Fruit fly (Drosophila melanogaster) whole organism, adult: Measurements from ENCODE around the gene CG14646.

Experiments
- CG11617 ChIP-seq: fragments of 200-800 bp; sonication (Bioruptor generic); optimal IDR thresholded peaks from 2 replicates; lab custom pipeline; 2017; ENCODE audit warnings: mild to moderate bottlenecking, missing biosample characterization, missing genetic modification reagents, missing genetic modification characterization
- CG12768 ChIP-seq: fragments of 200-800 bp; sonication (Bioruptor generic); optimal IDR thresholded peaks from 2 replicates; lab custom pipeline; 2017; ENCODE audit warnings: missing biosample characterization, missing genetic modification characterization, mild to moderate bottlenecking, moderate library complexity, missing genetic modification reagents
- CG14711 ChIP-seq: fragments of 200-800 bp; sonication (Bioruptor generic); optimal IDR thresholded peaks from 2 replicates; lab custom pipeline; 2018; ENCODE audit warnings: missing biosample characterization, mild to moderate bottlenecking, missing genetic modification characterization, moderate library complexity
- CG1620 ChIP-seq: fragments of 200-800 bp; sonication (Bioruptor generic); optimal IDR thresholded peaks from 2 replicates; lab custom pipeline; 2016; ENCODE audit warnings: missing biosample characterization, missing genetic modification characterization
- CG33017 ChIP-seq: fragments of 200-800 bp; sonication (Bioruptor generic); optimal IDR thresholded peaks from 2 replicates; lab custom pipeline; 2018; ENCODE audit warnings: missing biosample characterization, mild to moderate bottlenecking, missing genetic modification characterization, moderate library complexity
- CG5204 ChIP-seq: fragments of 200-800 bp; sonication (Bioruptor generic); optimal IDR thresholded peaks from 2 replicates; lab custom pipeline; 2016; ENCODE audit warnings: missing biosample characterization, missing genetic modification characterization
- CG7045 ChIP-seq: fragments of 200-800 bp; sonication (Bioruptor generic); optimal IDR thresholded peaks from 2 replicates; lab custom pipeline; 2017; ENCODE audit warnings: missing biosample characterization, mild to moderate bottlenecking, missing genetic modification characterization
- CG7101 ChIP-seq: fragments of 200-800 bp; sonication (Bioruptor generic); optimal IDR thresholded peaks from 2 replicates; lab custom pipeline; 2018; ENCODE audit warnings: missing biosample characterization, mild to moderate bottlenecking, missing genetic modification characterization, moderate library complexity
- Clk ChIP-seq: fragments of 200-800 bp; sonication (Bioruptor generic); optimal IDR thresholded peaks from 2 replicates; lab custom pipeline; 2017; ENCODE audit warnings: missing biosample characterization, missing genetic modification characterization
- Crg-1 ChIP-seq: fragments of 200-800 bp; sonication (Bioruptor generic); optimal IDR thresholded peaks from 2 replicates; lab custom pipeline; 2016; ENCODE audit warnings: missing biosample characterization, missing genetic modification characterization
- Hr96 ChIP-seq: fragments of 200-800 bp; sonication (Bioruptor generic); optimal IDR thresholded peaks from 2 replicates; lab custom pipeline; 2016; ENCODE audit warnings: missing biosample characterization, missing genetic modification characterization
- Mnt ChIP-seq: fragments of 200-800 bp; sonication (Bioruptor generic); optimal IDR thresholded peaks from 2 replicates; lab custom pipeline; 2016; ENCODE audit warnings: missing biosample characterization, mild to moderate bottlenecking, missing genetic modification characterization
- bab1 ChIP-seq: fragments of 200-800 bp; sonication (Bioruptor generic); optimal IDR thresholded peaks from 3 replicates; lab custom pipeline; 2019; ENCODE audit warnings: missing biosample characterization, mild to moderate bottlenecking, missing genetic modification characterization, moderate library complexity
- cic ChIP-seq: fragments of 200-800 bp; sonication (Bioruptor generic); optimal IDR thresholded peaks from 2 replicates; lab custom pipeline; 2017; ENCODE audit warnings: missing biosample characterization, mild to moderate bottlenecking, missing genetic modification characterization, moderate library complexity
- cnc ChIP-seq, 2 experiments: fragments of >200 bp; optimal IDR thresholded peaks; 2 replicates each; lab custom pipeline; 2017
- kay ChIP-seq: fragments of 200-800 bp; sonication (Bioruptor generic); peaks from one replicate; lab custom pipeline; 2016; ENCODE audit warnings: missing biosample characterization, missing genetic modification characterization, borderline replicate concordance
- ovo ChIP-seq: fragments of 200-800 bp; sonication (Bioruptor generic); optimal IDR thresholded peaks from 2 replicates; lab custom pipeline; 2016; ENCODE audit warnings: missing biosample characterization, missing genetic modification characterization
- pad ChIP-seq: fragments of 200-800 bp; sonication (Bioruptor generic); optimal IDR thresholded peaks from 3 replicates; lab custom pipeline; 2017; ENCODE audit warnings: missing biosample characterization, missing genetic modification characterization, mild to moderate bottlenecking, moderate library complexity, missing genetic modification reagents
- tj ChIP-seq: fragments of 200-800 bp; sonication (Bioruptor generic); optimal IDR thresholded peaks from 3 replicates; lab custom pipeline; 2017; ENCODE audit warnings: missing biosample characterization, mild to moderate bottlenecking, missing genetic modification characterization, moderate library complexity
- toe ChIP-seq: fragments of 200-800 bp; sonication (Bioruptor generic); optimal IDR thresholded peaks from 2 replicates; lab custom pipeline; 2016; ENCODE audit warnings: missing biosample characterization, missing genetic modification characterization

The CG14646 gene

DNA sequence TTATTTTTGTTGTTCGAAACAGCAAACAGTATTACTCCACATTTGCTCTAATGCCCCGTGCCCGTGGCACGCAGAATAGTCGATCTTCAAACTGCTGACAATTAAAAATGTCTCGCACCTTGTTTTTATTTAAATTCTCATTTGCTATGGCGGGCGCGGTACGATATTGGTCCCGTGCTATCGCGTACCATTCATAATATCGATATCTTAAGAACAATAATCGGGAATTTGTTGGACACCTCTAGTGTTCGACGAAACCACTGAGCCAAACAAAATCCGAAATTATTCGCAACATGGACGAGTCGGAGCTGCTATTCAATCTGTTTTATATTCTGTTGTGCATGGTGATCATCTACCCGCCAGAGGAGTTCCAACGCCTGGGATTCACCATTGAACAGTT is at the start of gene CG14646:
CG14646 (plus strand) TSS at position 234 of the 400 bp plus-strand sequence.
- no peak for TF ChIP-seq CG7045 (GFP tag; lab: Kevin White, UChicago)
- peak; percentile 19 for TF ChIP-seq tj (GFP tag; lab: Kevin White, UChicago)
- TF ChIP-seq bab1 (GFP tag; lab: Kevin White, UChicago) = peak; percentile 41
- no peak for TF ChIP-seq CG7101 (tag; lab: Kevin White, UChicago)

DNA sequence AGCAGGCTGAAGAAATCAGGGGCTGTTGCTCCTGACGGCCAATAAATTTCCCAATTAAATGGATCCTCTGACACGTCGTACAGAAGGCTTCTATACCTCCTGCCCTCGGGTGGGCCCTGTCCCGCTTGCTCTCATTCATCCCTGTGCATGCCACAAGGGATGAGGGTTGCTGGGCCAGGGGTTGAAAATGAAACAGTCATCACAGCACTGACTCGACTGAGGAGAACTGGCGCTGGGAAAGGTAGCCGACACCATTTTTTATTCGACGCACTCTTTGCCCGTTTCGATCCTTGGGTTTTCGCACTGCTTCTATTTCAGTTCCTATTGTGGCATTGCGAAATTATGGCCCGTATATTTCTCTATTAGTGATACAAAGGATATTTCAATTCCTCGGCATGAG is 49.0 kb upstream of the CG14646 start:
- TF ChIP-seq cic (GFP tag; lab: Kevin White, UChicago) = no peak
- no peak for TF ChIP-seq CG14711 (tag; lab: Kevin White, UChicago)
- TF ChIP-seq ovo (GFP tag; lab: Kevin White, UChicago) = no peak
- no peak for TF ChIP-seq Clk (GFP tag; lab: Kevin White, UChicago)
- TF ChIP-seq cnc (optimal IDR thresholded peaks at IDR 0.05; lab: Kevin White, UChicago) = no peak
- no peak for TF ChIP-seq CG12768 (GFP tag; lab: Kevin White, UChicago)
- TF ChIP-seq Mnt (GFP tag; lab: Kevin White, UChicago) = no peak

DNA sequence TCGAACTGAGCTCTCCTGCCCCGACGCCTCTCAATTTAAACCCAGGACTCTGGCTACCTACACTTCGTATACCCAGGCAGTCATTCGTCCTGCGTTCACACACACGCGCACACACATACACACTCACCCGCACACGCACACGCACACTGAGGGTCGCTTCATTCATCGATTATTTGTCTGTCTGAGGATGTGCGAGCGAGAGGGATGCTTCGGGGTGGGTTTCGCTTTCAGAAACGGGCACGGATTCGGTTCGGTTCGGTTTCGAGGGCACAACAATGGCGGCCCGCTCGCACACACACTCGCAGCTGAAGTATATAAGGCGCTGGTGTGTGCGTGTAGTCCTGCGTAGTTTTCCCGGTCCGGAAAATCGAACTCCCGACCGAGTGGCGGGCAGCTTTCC is 43.5 kb upstream of the CG14646 start, which contains the start of gene hkb:
hkb (minus strand) TSS at position 11 of the 400 bp plus-strand sequence.
- TF ChIP-seq Hr96 (GFP tag; lab: Kevin White, UChicago) (no peak), CG14711 (tag; lab: Kevin White, UChicago) (no peak), bab1 (GFP tag; lab: Kevin White, UChicago) (no peak), CG12768 (GFP tag; lab: Kevin White, UChicago) (no peak), ovo (GFP tag; lab: Kevin White, UChicago) (no peak), CG7045 (GFP tag; lab: Kevin White, UChicago) (no peak), CG1620 (GFP tag; lab: Kevin White, UChicago) (no peak), Clk (GFP tag; lab: Kevin White, UChicago) (no peak), pad (GFP tag; lab: Kevin White, UChicago) (no peak), cic (GFP tag; lab: Kevin White, UChicago) (no peak), Crg-1 (GFP tag; lab: Kevin White, UChicago) (no peak), CG11617 (GFP tag; lab: Kevin White, UChicago) (no peak), toe (GFP tag; lab: Kevin White, UChicago) (no peak), tj (GFP tag; lab: Kevin White, UChicago) (no peak), CG5204 (GFP tag; lab: Kevin White, UChicago) (no peak), cnc (optimal IDR thresholded peaks at IDR 0.05; lab: Kevin White, UChicago) (no peak)

DNA sequence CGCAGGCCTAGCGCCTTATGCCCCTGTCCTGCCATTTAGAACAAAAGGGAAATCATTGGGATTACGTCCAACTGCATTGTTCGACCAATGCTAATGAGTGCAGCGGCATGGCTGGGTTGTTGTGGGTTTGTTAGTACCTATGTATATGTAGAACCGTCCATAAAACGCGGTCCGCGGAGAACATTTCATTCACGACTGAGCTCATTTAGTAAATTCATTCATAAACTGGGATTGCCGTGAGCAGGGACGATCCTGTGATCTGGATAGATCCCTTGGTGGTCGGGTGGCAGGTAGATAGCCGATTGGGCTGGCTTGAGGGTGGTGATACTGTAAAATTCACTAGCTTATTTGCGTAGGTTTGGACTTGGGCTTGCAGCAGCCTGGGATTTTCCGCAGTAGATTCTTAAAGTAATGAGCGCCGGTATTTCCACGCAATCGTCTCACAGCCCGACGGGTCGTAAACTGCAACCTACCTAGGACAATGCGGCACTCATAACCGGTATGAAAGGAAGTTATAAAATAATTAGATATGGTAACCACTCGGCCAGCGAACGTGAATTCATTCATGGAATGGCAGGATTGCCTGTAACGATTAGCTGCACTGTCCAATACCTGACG is 41.9 kb upstream of the CG14646 start:
- no peak for TF ChIP-seq bab1 (GFP tag; lab: Kevin White, UChicago)
- no peak for TF ChIP-seq kay (GFP tag; lab: Kevin White, UChicago)
- no peak for TF ChIP-seq CG1620 (GFP tag; lab: Kevin White, UChicago)

DNA sequence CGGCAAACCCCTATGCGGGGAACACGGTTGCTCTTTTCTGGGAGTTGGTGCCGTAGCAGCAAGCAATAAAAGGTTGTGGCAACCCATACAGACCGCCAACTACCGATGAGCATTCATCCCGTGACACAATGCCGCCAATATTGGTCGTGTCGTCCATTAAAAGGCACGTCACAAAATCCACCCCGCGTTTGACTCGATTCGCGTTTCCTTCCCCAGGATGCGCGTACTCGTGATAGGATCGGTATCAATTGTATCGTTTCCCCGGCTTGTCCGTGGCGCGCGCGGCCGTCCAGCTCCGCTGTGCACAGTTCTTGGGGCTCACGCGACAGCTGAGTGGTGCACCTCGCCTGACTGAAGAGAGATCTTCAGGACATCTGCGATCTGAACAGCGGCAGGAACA is 40.0 kb upstream of the CG14646 start:
- no peak for TF ChIP-seq toe (GFP tag; lab: Kevin White, UChicago)
- no peak for TF ChIP-seq CG11617 (GFP tag; lab: Kevin White, UChicago)
- TF ChIP-seq Hr96 (GFP tag; lab: Kevin White, UChicago) = no peak
- no peak for TF ChIP-seq pad (GFP tag; lab: Kevin White, UChicago)
- TF ChIP-seq CG1620 (GFP tag; lab: Kevin White, UChicago) = no peak
- no peak for TF ChIP-seq bab1 (GFP tag; lab: Kevin White, UChicago)
- no peak for TF ChIP-seq CG12768 (GFP tag; lab: Kevin White, UChicago)
- no peak for TF ChIP-seq kay (GFP tag; lab: Kevin White, UChicago)
- TF ChIP-seq cnc (optimal IDR thresholded peaks at IDR 0.05; lab: Kevin White, UChicago) = no peak

DNA sequence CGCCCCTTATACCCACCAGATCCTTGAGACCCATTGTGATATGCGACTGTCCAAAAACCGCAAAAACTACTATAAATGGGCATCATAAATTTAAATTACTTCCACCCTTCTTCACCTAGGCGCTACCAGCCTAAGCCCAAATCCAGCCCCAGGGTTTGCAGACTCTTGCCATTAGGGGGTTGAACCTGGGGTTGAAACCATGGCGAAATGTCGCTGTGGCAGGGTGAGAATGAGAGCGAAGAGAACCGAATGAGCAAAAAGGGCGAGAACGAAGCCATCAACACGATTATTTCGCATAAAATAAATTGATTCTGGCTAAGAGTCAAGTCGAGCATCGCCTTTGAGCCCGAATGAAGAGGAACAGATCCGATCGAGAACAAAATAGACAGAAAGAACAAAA is 36.6 kb upstream of the CG14646 start:
- TF ChIP-seq tj (GFP tag; lab: Kevin White, UChicago) = no peak

DNA sequence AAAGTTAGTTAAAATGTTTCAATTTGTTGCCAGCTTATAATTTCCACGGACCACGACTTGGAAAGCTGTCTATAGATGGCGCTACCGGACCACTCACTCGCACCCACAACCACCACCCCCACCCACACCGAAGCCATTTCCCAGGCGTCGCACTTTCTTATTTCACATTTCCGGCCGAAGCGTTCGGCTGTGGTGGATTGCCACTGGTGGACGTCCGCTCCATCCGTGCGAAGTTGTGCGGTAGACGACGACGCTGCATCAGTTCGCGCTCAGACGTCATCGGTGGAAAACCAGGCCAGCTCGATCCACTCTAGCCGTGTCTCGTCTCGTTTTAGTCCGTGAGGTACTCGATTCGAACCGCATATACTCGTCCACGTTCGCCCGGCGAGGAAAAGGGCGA is 30.5 kb upstream of the CG14646 start, which contains the start of gene CG1090:
CG1090 (plus strand) TSS at position 259 of the 400 bp plus-strand sequence.
- TF ChIP-seq CG12768 (GFP tag; lab: Kevin White, UChicago) (peak; percentile 9), kay (GFP tag; lab: Kevin White, UChicago) (no peak), CG33017 (tag; lab: Kevin White, UChicago) (peak; percentile 7), bab1 (GFP tag; lab: Kevin White, UChicago) (no peak), CG5204 (GFP tag; lab: Kevin White, UChicago) (no peak), Crg-1 (GFP tag; lab: Kevin White, UChicago) (no peak), toe (GFP tag; lab: Kevin White, UChicago) (no peak)
